Fruit fly (Drosophila melanogaster) whole organism, prepupa: Measurements from ENCODE around the gene Alg10.

Experiments
- Blimp-1 ChIP-seq: fragments of 200-800 bp; sonication (Bioruptor generic); optimal IDR thresholded peaks from 3 replicates; lab custom pipeline; 2017; ENCODE audit warnings: missing biosample characterization, missing genetic modification characterization, mild to moderate bottlenecking, moderate library complexity, missing genetic modification reagents
- CG10631 ChIP-seq: fragments of 200-800 bp; sonication (Bioruptor generic); optimal IDR thresholded peaks from 2 replicates; lab custom pipeline; 2016; ENCODE audit warnings: missing biosample characterization, missing genetic modification characterization
- CG10669 ChIP-seq: fragments of 200-800 bp; sonication (Bioruptor generic); optimal IDR thresholded peaks from 3 replicates; lab custom pipeline; 2018; ENCODE audit warnings: missing biosample characterization, mild to moderate bottlenecking, missing genetic modification characterization, moderate library complexity
- CG15336 ChIP-seq: fragments of 200-800 bp; sonication (Bioruptor generic); IDR thresholded peaks from 2 replicates; pipeline ENCODE4 v1.3.6; 2022; ENCODE audit warnings: missing biosample characterization, missing genetic modification characterization
- CG1621 ChIP-seq: fragments of 200-800 bp; sonication (Bioruptor generic); optimal IDR thresholded peaks from 3 replicates; lab custom pipeline; 2018; ENCODE audit warnings: missing biosample characterization, mild to moderate bottlenecking, missing genetic modification characterization
- CG3032 ChIP-seq: fragments of 200-800 bp; optimal IDR thresholded peaks from 2 replicates; lab custom pipeline; 2019; ENCODE audit warnings: missing biosample characterization, mild to moderate bottlenecking, missing genetic modification characterization, moderate library complexity
- CG31627 ChIP-seq: fragments of 200-800 bp; sonication (Bioruptor generic); optimal IDR thresholded peaks from 3 replicates; lab custom pipeline; 2016; ENCODE audit warnings: missing biosample characterization, missing genetic modification characterization
- CG32006 ChIP-seq: fragments of 200-800 bp; sonication (Bioruptor generic); optimal IDR thresholded peaks from 3 replicates; lab custom pipeline; 2017; ENCODE audit warnings: missing biosample characterization, mild to moderate bottlenecking, missing genetic modification characterization
- CG4318 ChIP-seq: fragments of 200-800 bp; sonication (Bioruptor generic); optimal IDR thresholded peaks from 3 replicates; lab custom pipeline; 2017; ENCODE audit warnings: missing biosample characterization, mild to moderate bottlenecking, missing genetic modification characterization
- CG6276 ChIP-seq: fragments of 200-800 bp; sonication (Bioruptor generic); optimal IDR thresholded peaks from 2 replicates; lab custom pipeline; 2017; ENCODE audit warnings: missing biosample characterization, mild to moderate bottlenecking, missing genetic modification characterization
- CG6808 ChIP-seq: fragments of 200-800 bp; sonication (Bioruptor generic); optimal IDR thresholded peaks from 3 replicates; lab custom pipeline; 2017; ENCODE audit warnings: missing biosample characterization, missing genetic modification characterization, mild to moderate bottlenecking, moderate library complexity, missing genetic modification reagents
- CG8119 ChIP-seq: fragments of 200-800 bp; sonication (Bioruptor generic); IDR thresholded peaks from 3 replicates; pipeline ENCODE4 v1.3.6; 2022; ENCODE audit warnings: missing biosample characterization, missing genetic modification characterization
- Eip75B ChIP-seq: fragments of 200-800 bp; sonication (Bioruptor generic); optimal IDR thresholded peaks from 3 replicates; lab custom pipeline; 2016; ENCODE audit warnings: missing biosample characterization, missing genetic modification characterization
- Eip78C ChIP-seq: fragments of 200-800 bp; sonication (Bioruptor generic); peaks from one replicate; lab custom pipeline; 2016; ENCODE audit warnings: missing biosample characterization, missing genetic modification characterization
- Ets96B ChIP-seq: fragments of 200-800 bp; optimal IDR thresholded peaks from 2 replicates; lab custom pipeline; 2019; ENCODE audit warnings: missing biosample characterization, mild to moderate bottlenecking, missing genetic modification characterization, moderate library complexity
- Hr38 ChIP-seq: sonication (Bioruptor generic); optimal IDR thresholded peaks from 2 replicates; lab custom pipeline; 2016; ENCODE audit warnings: missing biosample characterization, missing genetic modification characterization
- Hr39 ChIP-seq: fragments of 200-800 bp; sonication (Bioruptor generic); optimal IDR thresholded peaks from 2 replicates; lab custom pipeline; 2016; ENCODE audit warnings: missing biosample characterization, missing genetic modification characterization
- Hr4 ChIP-seq: fragments of 200-800 bp; sonication (Bioruptor generic); optimal IDR thresholded peaks from 3 replicates; lab custom pipeline; 2016; ENCODE audit warnings: missing biosample characterization, missing genetic modification characterization
- Lpt ChIP-seq: fragments of 200-800 bp; sonication (Bioruptor generic); optimal IDR thresholded peaks from 3 replicates; lab custom pipeline; 2016; ENCODE audit warnings: missing biosample characterization, missing genetic modification characterization
- OdsH ChIP-seq: fragments of 200-800 bp; sonication (Bioruptor generic); optimal IDR thresholded peaks from 3 replicates; lab custom pipeline; 2016; ENCODE audit warnings: missing biosample characterization, missing genetic modification characterization
- acj6 ChIP-seq: fragments of 200-800 bp; sonication (Bioruptor generic); optimal IDR thresholded peaks from 3 replicates; lab custom pipeline; 2016; ENCODE audit warnings: missing biosample characterization, missing genetic modification characterization
- dsx ChIP-seq: fragments of 200-800 bp; optimal IDR thresholded peaks from 3 replicates; lab custom pipeline; 2019; ENCODE audit warnings: missing biosample characterization, mild to moderate bottlenecking, missing genetic modification characterization, moderate library complexity; ENCODE audit not compliant: poor library complexity, severe bottlenecking
- eg ChIP-seq: fragments of 200-800 bp; sonication (Bioruptor generic); IDR thresholded peaks from 3 replicates; pipeline ENCODE4 v1.3.6; 2022; ENCODE audit warnings: missing biosample characterization, missing genetic modification characterization
- esn ChIP-seq: fragments of 200-800 bp; sonication (Bioruptor generic); optimal IDR thresholded peaks from 2 replicates; lab custom pipeline; 2016; ENCODE audit warnings: missing biosample characterization, mild to moderate bottlenecking, missing genetic modification characterization, moderate library complexity
- fd59A ChIP-seq: fragments of 200-800 bp; sonication (Bioruptor generic); optimal IDR thresholded peaks from 2 replicates; lab custom pipeline; 2017; ENCODE audit warnings: missing biosample characterization, mild to moderate bottlenecking, missing genetic modification characterization, missing genetic modification reagents
- fkh ChIP-seq: fragments of 200-800 bp; sonication (Bioruptor generic); optimal IDR thresholded peaks from 3 replicates; lab custom pipeline; 2017; ENCODE audit warnings: missing biosample characterization, mild to moderate bottlenecking, missing genetic modification characterization, moderate library complexity
- pdm3 ChIP-seq: fragments of 200-800 bp; sonication (Bioruptor generic); optimal IDR thresholded peaks from 3 replicates; lab custom pipeline; 2016; ENCODE audit warnings: missing biosample characterization, missing genetic modification characterization
- ss ChIP-seq, 2 experiments: fragments of 200-800 bp; sonication (Bioruptor generic); optimal IDR thresholded peaks; 2 replicates in 1 of 2; 3 replicates in 1 of 2; lab custom pipeline; 2017 to 2018; ENCODE audit warnings: mild to moderate bottlenecking in 2 of 2, missing biosample characterization in 2 of 2, missing genetic modification characterization in 2 of 2, moderate library complexity in 1 of 2
- svp ChIP-seq: fragments of 200-800 bp; sonication (Bioruptor generic); peaks from one replicate; lab custom pipeline; 2016; ENCODE audit warnings: missing biosample characterization, missing genetic modification characterization
- topi ChIP-seq: fragments of 200-800 bp; sonication (Bioruptor generic); optimal IDR thresholded peaks from 3 replicates; lab custom pipeline; 2016; ENCODE audit warnings: missing biosample characterization, missing genetic modification characterization
- vri ChIP-seq: fragments of 200-800 bp; sonication (Bioruptor generic); optimal IDR thresholded peaks from 3 replicates; lab custom pipeline; 2016; ENCODE audit warnings: missing biosample characterization, mild to moderate bottlenecking, missing genetic modification characterization

Alg10 gene

dm6 chr3L:11183965-11184364 is 19.2 kb downstream of the Alg10 start:
- TF ChIP-seq Blimp-1 (GFP tag; lab: Kevin White, UChicago): no peak

dm6 chr3L:11186768-11187167 is 22.0 kb downstream of the Alg10 start:
- peak; percentile 22 for TF ChIP-seq dsx (GFP tag; lab: Kevin White, UChicago)
- TF ChIP-seq CG6808 (GFP tag; lab: Kevin White, UChicago): peak; percentile 22
- no peak for TF ChIP-seq vri
- peak; percentile 7 for TF ChIP-seq CG10631 (GFP tag; lab: Kevin White, UChicago)
- peak; percentile 85 for TF ChIP-seq Eip78C (GFP tag; lab: Kevin White, UChicago)
- TF ChIP-seq Hr4 (GFP tag; lab: Kevin White, UChicago): peak; percentile 39
- peak; percentile 23; the same call in 1 of the 3 replicates for TF ChIP-seq CG8119
- no peak for TF ChIP-seq fd59A (GFP tag; lab: Kevin White, UChicago)
- TF ChIP-seq svp (GFP tag; lab: Kevin White, UChicago): no peak
- TF ChIP-seq CG3032 (tag; lab: Kevin White, UChicago): peak; percentile 39
- TF ChIP-seq eg (GFP tag; lab: Robert Waterston, UW): no peak
- TF ChIP-seq CG32006 (GFP tag; lab: Kevin White, UChicago): peak; percentile 42
- peak; percentile 12 for TF ChIP-seq topi (GFP tag; lab: Kevin White, UChicago)
- TF ChIP-seq CG1621 (tag; lab: Kevin White, UChicago): peak; percentile 2
- TF ChIP-seq CG15336 (GFP tag; lab: Robert Waterston, UW): no peak
- peak; percentile 8 for TF ChIP-seq CG4318 (GFP tag; lab: Kevin White, UChicago)
- no peak for TF ChIP-seq Hr39 (GFP tag; lab: Kevin White, UChicago)
- peak; percentile 14 for TF ChIP-seq acj6 (GFP tag; lab: Kevin White, UChicago)
- TF ChIP-seq ss (GFP tag; optimal IDR thresholded peaks at IDR 0.05; lab: Kevin White, UChicago): peak in 1 of 2 experiments; percentile 56
- no peak for TF ChIP-seq Eip75B (GFP tag; lab: Kevin White, UChicago)
- TF ChIP-seq CG31627 (GFP tag; lab: Kevin White, UChicago): peak; percentile 3
- TF ChIP-seq Ets96B (tag; lab: Kevin White, UChicago): peak; percentile 36
- peak; percentile 8 for TF ChIP-seq pdm3 (GFP tag; lab: Kevin White, UChicago)
- peak; percentile 5 for TF ChIP-seq CG6276
- TF ChIP-seq CG10669: peak; percentile 46
- TF ChIP-seq OdsH (GFP tag; lab: Kevin White, UChicago): peak; percentile 31
- peak; percentile 11 for TF ChIP-seq esn (GFP tag; lab: Kevin White, UChicago)

- TF ChIP-seq svp (GFP tag; lab: Kevin White, UChicago) (no peak), fkh (GFP tag; lab: Kevin White, UChicago) (peak; percentile 46)
- TF ChIP-seq, all 60 proteins: peak for 1
Measured at dm6 chr3L:11190022-11190421, 25.3 kb downstream of the Alg10 start.

dm6 chr3L:11195275-11195674 is 30.5 kb downstream of the Alg10 start:
- TF ChIP-seq Hr38 (GFP tag; lab: Kevin White, UChicago): no peak
- peak; percentile 11 for TF ChIP-seq fkh (GFP tag; lab: Kevin White, UChicago)
- TF ChIP-seq dsx (GFP tag; lab: Kevin White, UChicago): no peak

- peak; percentile 34 for TF ChIP-seq Eip78C (GFP tag; lab: Kevin White, UChicago)
- no peak for TF ChIP-seq Lpt (GFP tag; lab: Kevin White, UChicago)
Measured at dm6 chr3L:11196860-11197259, 32.1 kb downstream of the Alg10 start.
